Worm (Caenorhabditis elegans) whole organism, L2 larva: ENCODE data around the gene acer-1.

ENCODE experiments used
- R02D3.7 ChIP-seq: fragments of 150-350 bp; optimal IDR thresholded peaks from 2 replicates; lab custom pipeline; 2014; ENCODE audit warnings: missing biosample characterization, missing genetic modification characterization
- nhr-11 ChIP-seq: fragments of 150-350 bp; optimal IDR thresholded peaks from 2 replicates; lab custom pipeline; 2014; ENCODE audit warnings: missing biosample characterization, missing genetic modification characterization
- nhr-129 ChIP-seq: fragments of 150-350 bp; optimal IDR thresholded peaks from 2 replicates; lab custom pipeline; 2014; ENCODE audit warnings: missing biosample characterization, missing genetic modification characterization
- skn-1 ChIP-seq: sonication (generic microtip); optimal IDR thresholded peaks from 2 replicates; lab custom pipeline; 2017; ENCODE audit warnings: missing biosample characterization, missing genetic modification characterization

ce11 chrII:6934729-6935128 is 44.5 kb upstream of the acer-1 start:
- no peak for TF ChIP-seq R02D3.7 (tag; lab: Kevin White, UChicago)
- no peak for TF ChIP-seq nhr-129 (tag; lab: Kevin White, UChicago)
- TF ChIP-seq nhr-11, result no peak
- no peak for TF ChIP-seq skn-1
